Worm (Caenorhabditis elegans): Measurements from ENCODE around the gene C16C8.25.

Gene C16C8.25

DNA sequence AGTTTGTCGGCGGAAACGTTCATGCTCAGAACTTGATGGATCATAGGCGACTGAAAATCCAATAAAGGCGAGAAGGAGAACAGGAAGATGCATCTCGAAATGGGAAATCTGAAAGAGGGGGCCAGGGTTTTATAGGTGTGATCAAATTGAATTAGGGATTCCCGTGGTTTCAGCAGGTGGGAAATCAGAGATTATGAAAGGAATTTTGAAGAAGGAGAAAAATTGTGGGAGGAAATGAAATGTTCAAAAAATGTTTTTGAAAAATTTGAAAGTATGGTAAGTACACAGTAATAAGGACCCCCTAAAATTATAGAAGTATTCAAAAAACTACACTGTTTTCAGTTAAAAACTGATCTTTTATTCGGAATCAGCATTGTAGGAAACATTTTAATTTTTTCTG lies 21.5 kb downstream of the C16C8.25 start, which contains the start of gene Y49F6B.20:
Y49F6B.20 (minus strand) TSS at position 101 of the 400 bp plus-strand sequence.
- TF ChIP-seq Y56A3A.18 (GFP tag; IDR thresholded peaks at IDR 0.05) (no peak), rpc-1 (optimal IDR thresholded peaks at IDR 0.05) (no peak), rpc-1 (tag; optimal IDR thresholded peaks at IDR 0.05) (no peak), tbp1 (GFP tag; optimal IDR thresholded peaks at IDR 0.05) (no peak), mxl-1 (tag; optimal IDR thresholded peaks at IDR 0.05) (no peak), ztf-25 (GFP tag; IDR thresholded peaks at IDR 0.05) (no peak), nhr-27 (tag; optimal IDR thresholded peaks at IDR 0.05) (no peak), mcd-1 (GFP tag; IDR thresholded peaks at IDR 0.05) (no peak)

DNA sequence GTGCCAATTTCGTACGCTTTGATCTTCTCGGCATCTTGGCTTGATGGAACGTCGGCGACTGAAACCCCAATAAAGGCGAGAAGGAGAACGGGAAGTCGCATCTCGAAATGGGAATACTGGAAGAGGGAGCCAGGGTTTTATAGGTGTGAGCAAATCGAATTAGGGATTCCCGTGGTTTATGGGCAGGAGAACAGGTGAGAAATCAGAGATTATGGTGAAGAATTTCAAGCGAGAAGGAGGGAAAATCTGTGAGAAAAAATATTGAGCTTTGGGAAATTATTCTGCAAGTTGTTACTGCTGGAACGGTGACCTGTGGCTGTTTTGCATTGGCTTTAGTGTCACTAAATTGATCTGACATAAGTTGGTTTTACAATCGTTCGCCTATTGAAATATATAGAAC lies 22.6 kb downstream of the C16C8.25 start, which contains the start of gene Y49F6B.13:
Y49F6B.13 (minus strand) TSS at position 101 of the 400 bp plus-strand sequence.
- TF ChIP-seq efl-1 (GFP tag; optimal IDR thresholded peaks at IDR 0.05) (no peak), lin-35 (GFP tag; optimal IDR thresholded peaks at IDR 0.05) (no peak), lin-40 (tag; optimal IDR thresholded peaks at IDR 0.05) (no peak), nfya-2 (GFP tag; IDR thresholded peaks at IDR 0.05) (no peak), gei-17 (GFP tag; optimal IDR thresholded peaks at IDR 0.05) (no peak), Y67H2A.10 (GFP tag; conservative IDR thresholded peaks at IDR 0.05) (no peak), ztf-18 (tag; optimal IDR thresholded peaks at IDR 0.05) (no peak), ztf-22 (GFP tag; optimal IDR thresholded peaks at IDR 0.05) (no peak), ztf-3 (GFP tag; optimal IDR thresholded peaks at IDR 0.05) (no peak), nhr-179 (tag; optimal IDR thresholded peaks at IDR 0.05) (no peak), F57A8.1 (GFP tag; optimal IDR thresholded peaks at IDR 0.05) (no peak), F49E8.2 (tag; optimal IDR thresholded peaks at IDR 0.05; ENCODE audit: insufficient read depth) (no peak)

DNA sequence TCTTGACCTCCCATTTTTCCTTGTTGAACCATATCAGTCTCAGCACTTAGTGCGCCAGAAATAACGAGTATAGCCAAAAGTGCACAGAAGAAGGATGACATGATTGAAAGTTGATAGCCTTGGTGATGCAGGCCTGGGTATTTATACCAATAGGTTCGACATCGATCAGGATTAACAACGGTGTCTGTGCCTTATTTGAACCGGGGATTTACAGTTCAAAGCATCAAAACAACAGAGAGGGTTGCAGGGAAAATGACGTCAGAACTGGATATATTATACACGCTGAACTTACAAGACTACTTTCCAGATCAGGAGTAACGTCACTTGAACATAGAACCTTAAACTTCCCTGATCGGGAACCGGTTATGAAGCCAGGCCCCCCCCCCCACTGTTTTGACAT lies 23.3 kb downstream of the C16C8.25 start, which contains the start of gene Y49F6B.12:
Y49F6B.12 (minus strand) TSS at position 101 of the 400 bp plus-strand sequence.
- TF ChIP-seq ztf-28 (GFP tag; IDR thresholded peaks at IDR 0.05): no peak
- no peak for TF ChIP-seq unc-62 (GFP tag; optimal IDR thresholded peaks at IDR 0.05)
- TF ChIP-seq nhr-90 (tag; optimal IDR thresholded peaks at IDR 0.05): no peak
- TF ChIP-seq tbp1 (GFP tag; optimal IDR thresholded peaks at IDR 0.05): no peak
- TF ChIP-seq nfyb-1 (GFP tag; IDR thresholded peaks at IDR 0.05): no peak
- no peak for TF ChIP-seq F22D6.2 (tag; optimal IDR thresholded peaks at IDR 0.05)
- TF ChIP-seq pbrm-1 (GFP tag; IDR thresholded peaks at IDR 0.05): no peak

DNA sequence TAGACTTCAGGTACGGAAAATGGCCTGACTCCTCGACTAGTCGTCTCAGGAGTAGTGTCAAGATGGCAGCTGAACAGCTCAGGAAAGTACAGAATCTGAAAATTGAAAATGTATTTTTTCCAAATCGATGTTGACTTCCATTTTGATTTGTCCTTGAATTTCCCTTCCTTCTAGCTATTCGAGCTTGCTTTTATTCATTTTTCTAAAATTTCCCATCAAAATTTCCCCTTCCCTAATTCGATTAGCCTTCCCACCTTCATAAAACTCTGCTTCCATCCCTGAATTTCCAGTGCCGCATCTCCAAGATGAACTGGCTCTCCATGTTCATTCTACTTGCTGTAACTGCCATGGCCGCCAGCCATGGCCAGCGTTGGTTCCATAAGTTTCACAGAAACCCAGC lies 23.8 kb downstream of the C16C8.25 start, which contains the start of gene Y49F6B.6:
Y49F6B.6 (plus strand) TSS at position 301 of the 400 bp plus-strand sequence.
- TF ChIP-seq sptf-2 (GFP tag; optimal IDR thresholded peaks at IDR 0.05) (no peak), ceh-79 (tag; optimal IDR thresholded peaks at IDR 0.05) (no peak), hlh-12 (tag; optimal IDR thresholded peaks at IDR 0.05) (no peak), attf-5 (GFP tag; optimal IDR thresholded peaks at IDR 0.05) (no peak), lir-1 (GFP tag; conservative IDR thresholded peaks at IDR 0.05) (no peak)

ce11 chrII:3473744-3474143 lies 24.7 kb downstream of the C16C8.25 start, which contains the start of gene sdz-32:
sdz-32 (plus strand) TSS chrII:3474044.
- no peak for TF ChIP-seq ets-4 (GFP tag; optimal IDR thresholded peaks at IDR 0.05)
- TF ChIP-seq B0261.1 (tag; optimal IDR thresholded peaks at IDR 0.05): no peak
- no peak for TF ChIP-seq ztf-25 (GFP tag; IDR thresholded peaks at IDR 0.05)
- no peak for TF ChIP-seq ztf-3 (GFP tag; optimal IDR thresholded peaks at IDR 0.05)
- TF ChIP-seq ztf-6 (GFP tag; IDR thresholded peaks at IDR 0.05): no peak
- no peak for TF ChIP-seq ceh-100 (GFP tag; IDR thresholded peaks at IDR 0.05)
- TF ChIP-seq rec-8 (tag; optimal IDR thresholded peaks at IDR 0.05): no peak
- TF ChIP-seq ceh-40 (GFP tag; IDR thresholded peaks at IDR 0.05): no peak
- TF ChIP-seq snpc-1.1 (tag; optimal IDR thresholded peaks at IDR 0.05; ENCODE audit: insufficient read depth): no peak
- no peak for TF ChIP-seq madf-8 (GFP tag; conservative IDR thresholded peaks at IDR 0.05)
- no peak for TF ChIP-seq F57A8.1 (GFP tag; optimal IDR thresholded peaks at IDR 0.05)
- no peak for TF ChIP-seq ceh-58 (GFP tag; IDR thresholded peaks at IDR 0.05)
- no peak for TF ChIP-seq bed-2 (GFP tag; IDR thresholded peaks at IDR 0.05)
- no peak for TF ChIP-seq ccch-3 (GFP tag; optimal IDR thresholded peaks at IDR 0.05)
- TF ChIP-seq egrh-3 (GFP tag; IDR thresholded peaks at IDR 0.05): no peak
- TF ChIP-seq T26A5.8 (tag; optimal IDR thresholded peaks at IDR 0.05): no peak

All from whole organism, young adult.